Worm (Caenorhabditis elegans) whole organism, L2 larva: ENCODE results near the gene F19H6.6.

Experiments
- F13H6.1 ChIP-seq: sonication (generic microtip); optimal IDR thresholded peaks from 2 replicates; lab custom pipeline; 2016; ENCODE audit warnings: missing genetic modification characterization, missing compliant biosample characterization
- R02D3.7 ChIP-seq: fragments of 150-350 bp; optimal IDR thresholded peaks from 2 replicates; lab custom pipeline; 2014; ENCODE audit warnings: missing biosample characterization, missing genetic modification characterization
- Y55F3AM.14 ChIP-seq: fragments of 200-800 bp; sonication (Bioruptor generic); optimal IDR thresholded peaks from 2 replicates; lab custom pipeline; 2018; ENCODE audit warnings: mild to moderate bottlenecking, missing genetic modification characterization, missing compliant biosample characterization
- ZK546.5 ChIP-seq: sonication (generic microtip); optimal IDR thresholded peaks from 2 replicates; lab custom pipeline; 2017; ENCODE audit warnings: missing biosample characterization, missing genetic modification characterization
- alr-1 ChIP-seq: fragments of 150-350 bp; optimal IDR thresholded peaks from 2 replicates; lab custom pipeline; 2014; ENCODE audit warnings: missing biosample characterization, missing genetic modification characterization
- aly-2 ChIP-seq: fragments of 150-350 bp; optimal IDR thresholded peaks from 2 replicates; lab custom pipeline; 2014; ENCODE audit warnings: missing biosample characterization, missing genetic modification characterization
- blmp-1 ChIP-seq: sonication (generic microtip); optimal IDR thresholded peaks from 2 replicates; lab custom pipeline; 2017; ENCODE audit warnings: missing genetic modification characterization, mild to moderate bottlenecking, missing compliant biosample characterization, antibody characterized with exemption, moderate library complexity; ENCODE audit not compliant: insufficient read depth
- ceh-16 ChIP-seq: fragments of 150-350 bp; optimal IDR thresholded peaks from 2 replicates; lab custom pipeline; 2014; ENCODE audit warnings: missing biosample characterization, missing genetic modification characterization
- crh-2 ChIP-seq: sonication (generic microtip); optimal IDR thresholded peaks from 2 replicates; lab custom pipeline; 2017; ENCODE audit warnings: missing biosample characterization, missing genetic modification characterization
- dmd-4 ChIP-seq: sonication (generic microtip); optimal IDR thresholded peaks from 2 replicates; lab custom pipeline; 2017; ENCODE audit warnings: missing biosample characterization, missing genetic modification characterization
- egl-27 ChIP-seq: sonication (generic microtip); optimal IDR thresholded peaks from 3 replicates; lab custom pipeline; 2017; ENCODE audit warnings: missing biosample characterization, missing genetic modification reagents, missing genetic modification characterization
- elt-3 ChIP-seq: sonication (generic microtip); optimal IDR thresholded peaks from 2 replicates; lab custom pipeline; 2017; ENCODE audit warnings: missing biosample characterization, missing genetic modification characterization
- fos-1 ChIP-seq: fragments of 150-350 bp; optimal IDR thresholded peaks from 2 replicates; lab custom pipeline; 2014; ENCODE audit warnings: missing biosample characterization, missing genetic modification characterization
- gmeb-1 ChIP-seq: fragments of 150-350 bp; optimal IDR thresholded peaks from 2 replicates; lab custom pipeline; 2014; ENCODE audit warnings: missing biosample characterization, missing genetic modification characterization
- lin-13 ChIP-seq: fragments of 150-350 bp; optimal IDR thresholded peaks from 2 replicates; lab custom pipeline; 2014; ENCODE audit warnings: missing biosample characterization, missing genetic modification reagents, missing genetic modification characterization
- lin-39 ChIP-seq: fragments of 150-350 bp; optimal IDR thresholded peaks from 2 replicates; lab custom pipeline; 2014; ENCODE audit warnings: missing biosample characterization, missing genetic modification reagents, missing genetic modification characterization
- lsy-2 ChIP-seq, 2 experiments: fragments of 150-350 bp in 1 of 2; sonication (generic microtip) in 1 of 2; optimal IDR thresholded peaks; 2 replicates each; lab custom pipeline; 2014 to 2017; ENCODE audit warnings: missing biosample characterization in 2 of 2, missing genetic modification characterization in 2 of 2
- mbf-1 ChIP-seq: sonication (generic microtip); optimal IDR thresholded peaks from 2 replicates; lab custom pipeline; 2017; ENCODE audit warnings: missing biosample characterization, missing genetic modification characterization
- mdl-1 ChIP-seq, 2 experiments: fragments of 150-350 bp in 1 of 2; sonication (generic microtip) in 1 of 2; optimal IDR thresholded peaks; 2 replicates each; lab custom pipeline; 2017; ENCODE audit warnings: missing biosample characterization in 2 of 2, missing genetic modification characterization in 2 of 2
- nhr-10 ChIP-seq: sonication (generic microtip); optimal IDR thresholded peaks from 2 replicates; lab custom pipeline; 2017; ENCODE audit warnings: missing biosample characterization, missing genetic modification characterization
- nhr-11 ChIP-seq: fragments of 150-350 bp; optimal IDR thresholded peaks from 2 replicates; lab custom pipeline; 2014; ENCODE audit warnings: missing biosample characterization, missing genetic modification characterization
- nhr-12 ChIP-seq: fragments of 150-350 bp; optimal IDR thresholded peaks from 2 replicates; lab custom pipeline; 2014; ENCODE audit warnings: missing biosample characterization, missing genetic modification characterization
- nhr-129 ChIP-seq: fragments of 150-350 bp; optimal IDR thresholded peaks from 2 replicates; lab custom pipeline; 2014; ENCODE audit warnings: missing biosample characterization, missing genetic modification characterization
- nhr-21 ChIP-seq: fragments of 150-350 bp; optimal IDR thresholded peaks from 2 replicates; lab custom pipeline; 2014; ENCODE audit warnings: missing biosample characterization, missing genetic modification characterization
- nhr-23 ChIP-seq: fragments of 150-350 bp; optimal IDR thresholded peaks from 2 replicates; lab custom pipeline; 2014; ENCODE audit warnings: missing biosample characterization, missing genetic modification reagents, missing genetic modification characterization
- nhr-25 ChIP-seq: fragments of 150-350 bp; sonication (generic microtip); optimal IDR thresholded peaks from 3 replicates; lab custom pipeline; 2014; ENCODE audit warnings: missing biosample characterization, missing genetic modification characterization
- nhr-6 ChIP-seq: fragments of 150-350 bp; optimal IDR thresholded peaks from 2 replicates; lab custom pipeline; 2014; ENCODE audit warnings: missing biosample characterization, missing genetic modification characterization
- nhr-77 ChIP-seq: fragments of 150-350 bp; optimal IDR thresholded peaks from 2 replicates; lab custom pipeline; 2014; ENCODE audit warnings: missing biosample characterization, missing genetic modification characterization
- sem-4 ChIP-seq: fragments of 150-350 bp; optimal IDR thresholded peaks from 2 replicates; lab custom pipeline; 2014; ENCODE audit warnings: missing biosample characterization, missing genetic modification reagents, missing genetic modification characterization
- unc-39 ChIP-seq: fragments of 150-350 bp; optimal IDR thresholded peaks from 2 replicates; lab custom pipeline; 2014; ENCODE audit warnings: missing biosample characterization, missing genetic modification characterization
- unc-55 ChIP-seq: fragments of 150-350 bp; sonication (generic microtip); optimal IDR thresholded peaks from 3 replicates; lab custom pipeline; 2014; ENCODE audit warnings: missing biosample characterization, missing genetic modification reagents, missing genetic modification characterization
- unc-62 ChIP-seq: fragments of 150-350 bp; optimal IDR thresholded peaks from 2 replicates; lab custom pipeline; 2014; ENCODE audit warnings: missing biosample characterization, missing genetic modification reagents, missing genetic modification characterization
- zag-1 ChIP-seq: fragments of 150-350 bp; optimal IDR thresholded peaks from 2 replicates; lab custom pipeline; 2014; ENCODE audit warnings: missing biosample characterization, missing genetic modification characterization
- ztf-1 ChIP-seq: fragments of 200-800 bp; sonication (Bioruptor generic); conservative IDR thresholded peaks from 2 replicates; pipeline ENCODE4 v1.3.6; 2022; ENCODE audit warnings: missing genetic modification characterization, missing compliant biosample characterization
- ztf-11 ChIP-seq: sonication (generic microtip); optimal IDR thresholded peaks from 2 replicates; lab custom pipeline; 2017; ENCODE audit warnings: missing biosample characterization, missing genetic modification characterization
- ztf-4 ChIP-seq: fragments of 150-350 bp; optimal IDR thresholded peaks from 2 replicates; lab custom pipeline; 2014; ENCODE audit warnings: missing biosample characterization, missing genetic modification characterization

F19H6.6 gene

ce11 chrX:12347822-12348221 lies 12.8 kb upstream of the F19H6.6 start (continued):
- TF ChIP-seq ZK546.5 (tag; lab: Kevin White, UChicago) (no peak), nhr-12 (tag; lab: Kevin White, UChicago) (no peak), sem-4 (tag; lab: Kevin White, UChicago) (no peak), unc-39 (tag; lab: Kevin White, UChicago) (no peak), R02D3.7 (no peak), lsy-2 (tag; optimal IDR thresholded peaks at IDR 0.05; lab: Kevin White, UChicago) (no peak), nhr-11 (tag; lab: Kevin White, UChicago) (no peak), nhr-10 (tag; lab: Kevin White, UChicago) (no peak)

- TF ChIP-seq mdl-1 (tag; optimal IDR thresholded peaks at IDR 0.05; lab: Kevin White, UChicago) (no peak), nhr-77 (tag; lab: Kevin White, UChicago) (no peak)
Observed at ce11 chrX:12348329-12348728, 12.3 kb upstream of the F19H6.6 start, which contains the start of gene F42F12.14. TSS of gene F42F12.14 (plus strand) at chrX:12348629.

DNA sequence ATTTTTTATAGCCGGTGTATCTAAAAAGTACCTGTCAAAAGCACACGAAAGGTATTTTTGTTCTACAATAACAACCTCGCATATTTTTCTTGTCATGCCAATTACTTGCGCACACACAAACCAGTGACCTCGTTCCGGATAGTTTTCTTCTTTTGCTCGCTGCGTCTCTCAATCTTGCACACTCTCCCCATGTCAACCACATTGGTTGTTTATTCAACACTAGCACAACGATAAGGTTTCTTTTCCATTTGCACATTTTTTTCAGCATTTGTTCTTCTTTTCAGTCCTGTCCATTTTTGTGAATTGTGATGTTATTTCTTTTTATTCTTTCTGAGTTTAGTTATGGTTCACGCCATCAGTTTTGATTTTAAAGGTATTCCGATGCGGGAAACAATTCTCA lies 10.4 kb upstream of the F19H6.6 start, which contains the start of gene F42F12.3:
TSS of gene F42F12.3 (plus strand) at position 372 of the 400 bp plus-strand sequence.
- TF ChIP-seq fos-1, result peak; percentile 3
- no peak for TF ChIP-seq crh-2 (tag; lab: Kevin White, UChicago)

DNA sequence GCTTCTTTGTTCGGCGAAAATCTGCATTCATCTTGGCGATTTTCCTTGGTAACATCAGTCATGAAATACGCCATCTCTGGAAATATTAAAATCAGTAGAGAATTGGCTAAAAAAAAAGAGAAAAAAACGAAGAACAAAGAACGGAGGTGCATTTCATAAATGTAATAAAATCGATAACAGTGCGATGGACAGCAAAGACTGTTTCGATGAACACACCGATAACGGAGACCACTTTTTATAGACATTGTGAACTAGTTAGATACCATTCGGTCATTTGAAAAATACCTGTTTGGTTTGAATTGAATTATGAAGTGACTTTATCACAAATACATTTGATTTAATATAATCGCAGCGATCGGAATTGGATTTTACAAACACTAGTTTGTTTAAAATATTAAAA lies 7.8 kb upstream of the F19H6.6 start, which contains the start of gene F42F12.4:
TSS of gene F42F12.4 (minus strand) at position 76 of the 400 bp plus-strand sequence.
- no peak for TF ChIP-seq egl-27 (tag; lab: Kevin White, UChicago)
- peak; percentile 11 for TF ChIP-seq fos-1
- no peak for TF ChIP-seq gmeb-1
- TF ChIP-seq, all 48 proteins: peak for 1

DNA sequence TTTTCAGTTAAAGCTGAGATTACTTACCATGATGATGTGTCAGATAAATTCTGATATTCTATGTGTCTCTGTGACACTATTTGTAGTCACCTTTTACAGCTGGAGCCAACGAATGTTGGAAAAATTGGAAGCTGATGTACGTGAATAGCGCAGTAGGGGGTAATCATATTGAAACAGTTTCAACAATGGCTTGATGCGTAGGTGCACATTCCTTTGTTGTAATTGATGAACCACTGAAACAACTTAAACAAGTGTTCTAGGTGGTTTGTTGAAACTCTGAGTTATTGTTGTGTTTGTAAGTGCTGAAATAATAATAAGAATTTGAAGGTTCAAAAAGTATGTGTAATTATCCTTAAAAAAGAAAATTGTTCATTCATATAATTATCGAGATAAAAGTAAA lies 4.0 kb upstream of the F19H6.6 start, which contains the start of gene nspc-12:
TSS of gene nspc-12 (minus strand) at position 101 of the 400 bp plus-strand sequence.
- no peak for TF ChIP-seq elt-3 (tag; lab: Kevin White, UChicago)
- no peak for TF ChIP-seq ceh-16 (tag; lab: Kevin White, UChicago)
- no peak for TF ChIP-seq unc-62 (GFP tag; lab: Kevin White, UChicago)
- no peak for TF ChIP-seq unc-55
- TF ChIP-seq ZK546.5 (tag; lab: Kevin White, UChicago), result no peak
- TF ChIP-seq ztf-1, result no peak
- TF ChIP-seq Y55F3AM.14 (GFP tag; lab: Kevin White, UChicago), result no peak
- no peak for TF ChIP-seq lin-13
- no peak for TF ChIP-seq mdl-1 (tag; optimal IDR thresholded peaks at IDR 0.05; lab: Kevin White, UChicago)
- no peak for TF ChIP-seq nhr-129 (tag; lab: Kevin White, UChicago)
- TF ChIP-seq nhr-11 (tag; lab: Kevin White, UChicago), result no peak
- no peak for TF ChIP-seq lsy-2 (tag; optimal IDR thresholded peaks at IDR 0.05; lab: Kevin White, UChicago)
- TF ChIP-seq alr-1 (tag; lab: Kevin White, UChicago), result no peak
- no peak for TF ChIP-seq ztf-4
- no peak for TF ChIP-seq gmeb-1
- no peak for TF ChIP-seq nhr-6
- TF ChIP-seq ztf-11 (tag; lab: Kevin White, UChicago), result no peak
- TF ChIP-seq lin-39 (tag; lab: Kevin White, UChicago), result no peak
- no peak for TF ChIP-seq nhr-10 (tag; lab: Kevin White, UChicago)
- TF ChIP-seq mbf-1, result no peak

- no peak for TF ChIP-seq ceh-16 (tag; lab: Kevin White, UChicago)
- no peak for TF ChIP-seq aly-2 (tag; lab: Kevin White, UChicago)
- no peak for TF ChIP-seq F13H6.1 (tag; lab: Kevin White, UChicago)
- TF ChIP-seq nhr-21 (tag; lab: Kevin White, UChicago), result no peak
- TF ChIP-seq ztf-11 (tag; lab: Kevin White, UChicago), result no peak
- TF ChIP-seq nhr-129 (tag; lab: Kevin White, UChicago), result no peak
- TF ChIP-seq nhr-25 (tag; lab: Kevin White, UChicago), result no peak
- TF ChIP-seq unc-55, result no peak
- TF ChIP-seq unc-62 (GFP tag; lab: Kevin White, UChicago), result no peak
- TF ChIP-seq gmeb-1, result no peak
- TF ChIP-seq nhr-23 (tag; lab: Kevin White, UChicago), result no peak
- no peak for TF ChIP-seq lsy-2 (tag; optimal IDR thresholded peaks at IDR 0.05; lab: Kevin White, UChicago)
- no peak for TF ChIP-seq mdl-1 (tag; optimal IDR thresholded peaks at IDR 0.05; lab: Kevin White, UChicago)
- no peak for TF ChIP-seq unc-39 (tag; lab: Kevin White, UChicago)
- TF ChIP-seq mbf-1, result no peak
- TF ChIP-seq zag-1 (tag; lab: Kevin White, UChicago), result no peak
- no peak for TF ChIP-seq blmp-1 (tag; lab: Kevin White, UChicago)
- TF ChIP-seq dmd-4 (tag; lab: Kevin White, UChicago), result no peak
- no peak for TF ChIP-seq nhr-77 (tag; lab: Kevin White, UChicago)
- TF ChIP-seq, all 48 proteins: peak for 0
Observed at ce11 chrX:12357127-12357526, 3.5 kb upstream of the F19H6.6 start, which contains the start of gene nspc-13. TSS of gene nspc-13 (plus strand) at chrX:12357427.
